Fruit fly (Drosophila melanogaster): ENCODE measurements around the gene Prp4k.

The Prp4k gene

DNA sequence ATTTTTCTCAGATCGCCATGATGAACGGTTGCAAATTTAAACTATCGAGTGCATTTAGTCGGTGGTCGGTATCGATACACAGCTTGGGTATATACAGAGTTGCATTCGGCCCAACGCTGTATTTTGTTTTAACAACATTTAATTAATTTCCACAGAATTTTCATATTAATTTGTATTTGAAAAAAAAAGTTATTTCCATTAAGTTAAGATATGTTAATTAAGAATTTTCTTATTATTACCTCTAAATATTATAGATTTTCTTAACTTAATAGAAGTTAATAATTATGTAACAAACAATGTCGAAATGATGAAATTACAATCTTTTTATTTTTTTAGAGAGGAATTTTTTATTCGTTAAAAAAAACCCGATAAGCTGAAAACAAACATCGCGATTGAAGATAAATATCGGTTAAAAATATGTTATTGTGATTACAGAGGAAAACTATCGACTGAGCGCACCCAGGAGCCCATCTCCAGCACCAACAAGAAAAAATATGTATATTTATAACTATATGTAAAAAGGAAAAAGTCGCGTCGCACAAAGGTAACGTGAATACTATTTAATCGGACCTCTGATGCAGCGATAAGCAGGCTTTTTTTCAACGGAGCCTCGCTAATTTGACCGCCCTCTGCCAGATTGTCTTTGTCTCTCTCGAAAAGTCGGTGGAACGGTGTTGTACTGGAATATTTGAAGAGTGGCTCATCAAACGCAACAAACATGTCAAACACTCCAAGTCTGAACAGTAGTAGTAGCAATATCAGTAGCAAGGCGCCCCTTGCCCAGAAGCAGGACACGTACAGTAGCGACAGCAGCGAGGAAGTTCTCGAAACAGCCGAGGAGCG is 11.3 kb downstream of the Prp4k start, which contains the start of the genes rno and mri (continued):
- no peak for TF ChIP-seq Antp (GFP tag; optimal IDR thresholded peaks at IDR 0.05)
- TF ChIP-seq CG18619 (GFP tag; optimal IDR thresholded peaks at IDR 0.05) = peak; percentile 44
- peak; percentile 19; the same call in 1 of the 3 replicates for TF ChIP-seq croc (GFP tag; conservative IDR thresholded peaks at IDR 0.05)
- peak; percentile 31 for TF ChIP-seq lilli (GFP tag; optimal IDR thresholded peaks at IDR 0.05)
- peak; percentile 72 for TF ChIP-seq CG17359 (tag; optimal IDR thresholded peaks at IDR 0.05)
- no peak for TF ChIP-seq toy (GFP tag; IDR thresholded peaks at IDR 0.05)
- TF ChIP-seq ase (GFP tag; IDR thresholded peaks at IDR 0.05) = peak; percentile 69; the same call in 2 of the 3 replicates
- peak; percentile 63 for TF ChIP-seq sens (GFP tag)
- peak; percentile 82 for TF ChIP-seq CG32767 (GFP tag; IDR thresholded peaks at IDR 0.05)
- TF ChIP-seq CoRest (tag; optimal IDR thresholded peaks at IDR 0.05) = peak; percentile 88
- TF ChIP-seq knrl (GFP tag; IDR thresholded peaks at IDR 0.05; ENCODE audit: partially characterized antibody) = peak; percentile 95
- TF ChIP-seq Doc3 (GFP tag; IDR thresholded peaks at IDR 0.05; ENCODE audit: partially characterized antibody) = peak; percentile 91
- TF ChIP-seq tin (GFP tag; optimal IDR thresholded peaks at IDR 0.05) = peak; percentile 58
- TF ChIP-seq D (optimal IDR thresholded peaks at IDR 0.05) = no peak
- peak; percentile 41 for TF ChIP-seq D (GFP tag; optimal IDR thresholded peaks at IDR 0.05)
- TF ChIP-seq CG16815 (GFP tag; optimal IDR thresholded peaks at IDR 0.05) = peak; percentile 59
- TF ChIP-seq CG12942 (GFP tag; optimal IDR thresholded peaks at IDR 0.05) = peak; percentile 63
- TF ChIP-seq ems (GFP tag; optimal IDR thresholded peaks at IDR 0.05) = peak; percentile 1
- TF ChIP-seq CG42726 (GFP tag; IDR thresholded peaks at IDR 0.05; ENCODE audit: partially characterized antibody) = peak; percentile 91
- TF ChIP-seq Dad (GFP tag; optimal IDR thresholded peaks at IDR 0.05) = no peak
- TF ChIP-seq hbn (GFP tag; IDR thresholded peaks at IDR 0.05; ENCODE audit: partially characterized antibody) = peak; percentile 91
- no peak for TF ChIP-seq gfzf (GFP tag; optimal IDR thresholded peaks at IDR 0.05)
- TF ChIP-seq B-H1 (GFP tag; IDR thresholded peaks at IDR 0.05) = peak; percentile 65; the same call in 2 of the 3 replicates
- TF ChIP-seq sd (tag; optimal IDR thresholded peaks at IDR 0.05) = peak; percentile 30
- peak; percentile 46 for TF ChIP-seq CG11504 (tag; optimal IDR thresholded peaks at IDR 0.05)
- peak; percentile 28 for TF ChIP-seq onecut (GFP tag; IDR thresholded peaks at IDR 0.05)
- TF ChIP-seq ewg (GFP tag; optimal IDR thresholded peaks at IDR 0.05) = peak; percentile 24
- no peak for TF ChIP-seq Mes4 (GFP tag; optimal IDR thresholded peaks at IDR 0.05)
- TF ChIP-seq Dbx (GFP tag; IDR thresholded peaks at IDR 0.05) = peak; percentile 81
- TF ChIP-seq dan (GFP tag; IDR thresholded peaks at IDR 0.05) = no peak
- TF ChIP-seq fu2 (GFP tag; optimal IDR thresholded peaks at IDR 0.05) = no peak
- TF ChIP-seq CG10267 (tag; optimal IDR thresholded peaks at IDR 0.05) = peak; percentile 76
- peak; percentile 21; the same call in 1 of the 2 replicates for TF ChIP-seq CG5953 (GFP tag; IDR thresholded peaks at IDR 0.05)
- TF ChIP-seq CG6689 (GFP tag; IDR thresholded peaks at IDR 0.05) = peak; percentile 88
- peak in 1 of 2 experiments; percentile 11 for TF ChIP-seq crp (GFP tag; optimal IDR thresholded peaks at IDR 0.05)
- no peak for TF ChIP-seq ab (GFP tag; optimal IDR thresholded peaks at IDR 0.05)
- TF ChIP-seq mirr (GFP tag; optimal IDR thresholded peaks at IDR 0.05) = no peak
- TF ChIP-seq Xbp1 (GFP tag; optimal IDR thresholded peaks at IDR 0.05) = peak; percentile 66
- TF ChIP-seq CG3847 (GFP tag; IDR thresholded peaks at IDR 0.05) = peak; percentile 66; the same call in 1 of the 2 replicates
- TF ChIP-seq chinmo (GFP tag; IDR thresholded peaks at IDR 0.05; ENCODE audit: partially characterized antibody) = peak; percentile 85; the same call in 2 of the 4 replicates
- TF ChIP-seq CG14965 (GFP tag; optimal IDR thresholded peaks at IDR 0.05; ENCODE audit: borderline replicate concordance) = no peak
- TF ChIP-seq Xrp1 (GFP tag; IDR thresholded peaks at IDR 0.05) = peak; percentile 72
- peak; percentile 97 for TF ChIP-seq CG11560 (tag; IDR thresholded peaks at IDR 0.05)
- TF ChIP-seq CG14441 (GFP tag; IDR thresholded peaks at IDR 0.05) = peak; percentile 78
- peak; percentile 62 for TF ChIP-seq twi (tag; optimal IDR thresholded peaks at IDR 0.05)
- TF ChIP-seq CG2202 (tag; optimal IDR thresholded peaks at IDR 0.05) = no peak
- TF ChIP-seq CG12299 (tag; optimal IDR thresholded peaks at IDR 0.05) = peak; percentile 68
- TF ChIP-seq stc (GFP tag; IDR thresholded peaks at IDR 0.05) = peak; percentile 63; the same call in 1 of the 2 replicates
- peak; percentile 67 for TF ChIP-seq CG2120 (GFP tag; optimal IDR thresholded peaks at IDR 0.05)

All from whole organism, embryonic.